Worm (Caenorhabditis elegans) whole organism, midembryonic: Measurements from ENCODE around the gene nekl-4.
A peak's percentile ranks its signal among the peaks of the same experiment; 100 is the strongest.

Experiments used
- T22C8.4 ChIP-seq: fragments of 200-800 bp; sonication (Bioruptor generic); IDR thresholded peaks from 2 replicates; pipeline ENCODE4 v1.3.6; 2022; ENCODE audit warnings: missing genetic modification characterization, missing compliant biosample characterization
- cog-1 ChIP-seq: sonication (generic microtip); optimal IDR thresholded peaks from 2 replicates; lab custom pipeline; 2016; ENCODE audit warnings: missing genetic modification characterization, missing compliant biosample characterization
- flt-1 ChIP-seq: fragments of 200-800 bp; sonication (Bioruptor generic); IDR thresholded peaks from 2 replicates; pipeline ENCODE4 v1.3.6; 2022; ENCODE audit warnings: missing genetic modification characterization, missing compliant biosample characterization
- klf-2 ChIP-seq: fragments of 200-800 bp; sonication (Bioruptor generic); conservative IDR thresholded peaks from 2 replicates; pipeline ENCODE4 v1.3.6; 2022; ENCODE audit warnings: missing genetic modification reagents, missing genetic modification characterization, missing compliant biosample characterization
- med-1 ChIP-seq: sonication (generic microtip); optimal IDR thresholded peaks from 2 replicates; lab custom pipeline; 2017; ENCODE audit warnings: missing genetic modification characterization, mild to moderate bottlenecking, missing compliant biosample characterization, antibody characterized with exemption, missing genetic modification reagents; ENCODE audit not compliant: insufficient read depth
- ref-1 ChIP-seq: fragments of 200-800 bp; sonication (Bioruptor generic); conservative IDR thresholded peaks from 2 replicates; pipeline ENCODE4 v1.3.6; 2022; ENCODE audit warnings: missing genetic modification reagents, missing genetic modification characterization, missing compliant biosample characterization
- tab-1 ChIP-seq: fragments of 200-800 bp; sonication (Bioruptor generic); IDR thresholded peaks from 2 replicates; pipeline ENCODE4 v1.3.6; 2022; ENCODE audit warnings: missing genetic modification characterization, missing compliant biosample characterization
- ztf-23 ChIP-seq: fragments of 200-800 bp; sonication (Bioruptor generic); IDR thresholded peaks from 2 replicates; pipeline ENCODE4 v1.3.6; 2022; ENCODE audit warnings: missing genetic modification reagents, missing genetic modification characterization, missing compliant biosample characterization
- ztf-29 ChIP-seq: fragments of 200-800 bp; sonication (Bioruptor generic); IDR thresholded peaks from 2 replicates; pipeline ENCODE4 v1.3.6; 2022; ENCODE audit warnings: missing genetic modification reagents, missing genetic modification characterization, missing compliant biosample characterization

nekl-4 gene

DNA sequence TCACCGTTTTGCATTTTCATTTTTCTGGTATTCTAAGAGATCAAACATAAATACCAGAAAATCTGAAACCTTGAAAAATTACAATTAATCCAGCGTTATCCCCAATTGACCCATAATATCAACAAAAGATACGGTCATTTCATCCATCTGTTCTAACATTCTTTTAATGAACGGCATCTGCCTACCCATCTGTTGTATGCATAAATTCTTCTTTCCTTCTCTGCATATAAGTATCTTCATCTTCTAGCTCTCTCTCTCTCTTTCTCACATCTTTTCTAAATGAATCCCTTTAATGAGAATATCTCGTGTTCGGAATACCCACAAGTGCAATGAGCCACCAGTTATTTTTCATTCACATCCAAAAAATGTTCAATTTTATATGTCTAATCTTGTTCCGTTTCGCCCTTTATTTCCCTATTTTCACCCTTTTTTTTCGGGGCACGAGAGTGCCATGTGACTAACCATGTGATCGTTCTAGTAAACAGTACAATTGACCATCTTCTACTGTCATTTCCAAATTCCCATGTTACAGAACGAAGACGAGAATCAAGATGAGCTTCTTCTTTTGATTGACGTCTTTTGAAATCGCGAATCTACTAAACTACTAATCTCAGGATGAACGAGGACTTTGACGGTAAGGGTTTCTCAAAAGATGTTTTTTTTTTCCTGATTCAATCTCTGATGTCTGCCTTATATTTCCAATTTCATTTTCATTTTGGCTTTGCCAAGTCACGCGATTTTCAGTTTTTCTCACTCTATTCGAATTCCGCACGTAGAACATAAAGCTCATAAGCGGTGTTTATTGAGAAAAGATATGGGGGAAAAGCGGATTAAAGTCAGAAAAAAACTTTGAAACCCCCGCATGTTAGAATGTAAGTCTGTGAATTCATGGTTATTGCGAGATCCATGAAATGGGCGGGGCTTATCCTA, 15.7 kb downstream of the nekl-4 start, which contains the start of gene R02F2.1:
TSS of gene R02F2.1 (plus strand) at position 528 of the 930 bp plus-strand sequence.
- TF ChIP-seq cog-1 (tag; lab: Kevin White, UChicago) (no peak), flt-1 (no peak), med-1 (GFP tag; lab: Kevin White, UChicago) (no peak), ztf-29 (GFP tag; lab: Robert Waterston, UW) (no peak), tab-1 (GFP tag; lab: Robert Waterston, UW) (no peak), ref-1 (GFP tag; lab: Robert Waterston, UW) (no peak), klf-2 (GFP tag; lab: Robert Waterston, UW) (no peak), ztf-23 (GFP tag; lab: Robert Waterston, UW) (no peak), T22C8.4 (GFP tag; lab: Robert Waterston, UW) (no peak)

- TF ChIP-seq T22C8.4 (GFP tag; lab: Robert Waterston, UW) (no peak), klf-2 (GFP tag; lab: Robert Waterston, UW) (no peak), cog-1 (tag; lab: Kevin White, UChicago) (no peak), tab-1 (GFP tag; lab: Robert Waterston, UW) (no peak), med-1 (GFP tag; lab: Kevin White, UChicago) (no peak), ztf-29 (GFP tag; lab: Robert Waterston, UW) (no peak), flt-1 (no peak), ref-1 (GFP tag; lab: Robert Waterston, UW) (no peak), ztf-23 (GFP tag; lab: Robert Waterston, UW) (no peak)
These were observed 16.6 kb downstream of the nekl-4 start for ce11 chrIII:5500732-5501131.

- TF ChIP-seq T22C8.4 (GFP tag; lab: Robert Waterston, UW): no peak; the same call in 1 of the 2 replicates
- no peak for TF ChIP-seq ztf-23 (GFP tag; lab: Robert Waterston, UW)
- no peak for TF ChIP-seq ref-1 (GFP tag; lab: Robert Waterston, UW)
- no peak for TF ChIP-seq klf-2 (GFP tag; lab: Robert Waterston, UW)
- no peak for TF ChIP-seq med-1 (GFP tag; lab: Kevin White, UChicago)
These were observed 17.4 kb downstream of the nekl-4 start for ce11 chrIII:5499942-5500341.

DNA sequence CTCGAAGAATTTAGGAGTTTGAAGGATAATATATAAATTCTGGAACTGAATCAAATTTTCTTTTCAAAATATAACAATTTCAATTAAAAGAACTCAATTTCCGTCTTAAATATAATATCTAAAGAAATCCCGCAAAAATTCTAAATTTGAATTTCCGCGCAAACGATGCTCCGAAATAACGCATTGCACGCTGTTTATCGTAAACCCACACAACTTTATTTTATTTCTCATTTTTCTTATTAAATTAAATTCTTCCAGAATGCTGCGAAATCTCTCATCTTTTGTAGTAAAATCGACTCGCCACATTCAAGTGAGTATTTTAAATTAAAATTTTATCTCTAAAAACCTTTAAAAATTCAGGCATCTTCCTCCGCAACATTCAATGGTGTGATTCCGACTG, 18.4 kb downstream of the nekl-4 start, which contains the start of gene R02F2.9:
TSS of gene R02F2.9 (plus strand) at position 218 of the 400 bp plus-strand sequence.
- TF ChIP-seq med-1 (GFP tag; lab: Kevin White, UChicago) (no peak), ref-1 (GFP tag; lab: Robert Waterston, UW) (no peak), T22C8.4 (GFP tag; lab: Robert Waterston, UW) (no peak), klf-2 (GFP tag; lab: Robert Waterston, UW) (no peak), ztf-23 (GFP tag; lab: Robert Waterston, UW) (no peak), tab-1 (GFP tag; lab: Robert Waterston, UW) (no peak), flt-1 (0 out of 2 replicates have a peak, but pooled peaks have one; percentile 36), ztf-29 (GFP tag; lab: Robert Waterston, UW) (no peak)

ce11 chrIII:5495168-5495567, 22.2 kb downstream of the nekl-4 start, which contains the start of gene R02F2.8:
TSS of gene R02F2.8 (minus strand) at chrIII:5495268.
- TF ChIP-seq ztf-29 (GFP tag; lab: Robert Waterston, UW) (no peak), T22C8.4 (GFP tag; lab: Robert Waterston, UW) (no peak), ref-1 (GFP tag; lab: Robert Waterston, UW) (no peak), tab-1 (GFP tag; lab: Robert Waterston, UW) (no peak), med-1 (GFP tag; lab: Kevin White, UChicago) (no peak), cog-1 (tag; lab: Kevin White, UChicago) (no peak), ztf-23 (GFP tag; lab: Robert Waterston, UW) (no peak), klf-2 (GFP tag; lab: Robert Waterston, UW) (no peak), flt-1 (no peak)

ce11 chrIII:5487087-5487603, 30.2 kb downstream of the nekl-4 start, which contains the start of gene osg-1:
TSS of gene osg-1 (plus strand) at chrIII:5487553.
- TF ChIP-seq ztf-23 (GFP tag; lab: Robert Waterston, UW): no peak
- no peak for TF ChIP-seq flt-1
- TF ChIP-seq ztf-29 (GFP tag; lab: Robert Waterston, UW): no peak
- no peak for TF ChIP-seq cog-1 (tag; lab: Kevin White, UChicago)
- no peak for TF ChIP-seq T22C8.4 (GFP tag; lab: Robert Waterston, UW)
- no peak for TF ChIP-seq med-1 (GFP tag; lab: Kevin White, UChicago)
- no peak for TF ChIP-seq tab-1 (GFP tag; lab: Robert Waterston, UW)
- no peak for TF ChIP-seq ref-1 (GFP tag; lab: Robert Waterston, UW)
- TF ChIP-seq klf-2 (GFP tag; lab: Robert Waterston, UW): no peak

DNA sequence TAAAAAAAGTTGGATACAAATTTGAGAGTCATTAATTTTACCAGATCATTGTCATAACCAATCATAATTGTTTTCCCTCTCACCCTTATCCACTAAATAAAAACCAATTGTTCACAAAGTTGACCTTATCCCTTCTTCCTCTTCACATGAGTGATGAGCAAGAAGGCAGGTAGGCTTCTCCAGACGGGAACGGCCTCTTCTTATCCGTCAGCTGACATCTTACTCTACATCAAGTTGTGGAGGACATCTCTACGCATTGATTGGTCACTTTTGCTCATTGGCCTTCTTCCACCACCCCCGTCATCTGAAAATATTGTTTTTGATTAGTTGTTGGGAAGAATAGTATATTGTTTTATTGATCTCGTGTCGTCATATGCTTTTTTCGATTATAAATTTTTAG, 31.0 kb downstream of the nekl-4 start:
- no peak for TF ChIP-seq ztf-29 (GFP tag; lab: Robert Waterston, UW)
- TF ChIP-seq ref-1 (GFP tag; lab: Robert Waterston, UW): no peak
- no peak for TF ChIP-seq tab-1 (GFP tag; lab: Robert Waterston, UW)
- TF ChIP-seq ztf-23 (GFP tag; lab: Robert Waterston, UW): no peak
- TF ChIP-seq flt-1: no peak
- TF ChIP-seq T22C8.4 (GFP tag; lab: Robert Waterston, UW): no peak
- no peak for TF ChIP-seq cog-1 (tag; lab: Kevin White, UChicago)
- no peak for TF ChIP-seq klf-2 (GFP tag; lab: Robert Waterston, UW)
- TF ChIP-seq med-1 (GFP tag; lab: Kevin White, UChicago): no peak

ce11 chrIII:5483738-5484315, 33.5 kb downstream of the nekl-4 start, which contains the start of the genes R02F2.7 and R02F2.4:
TSS of gene R02F2.7 (minus strand) at chrIII:5483773.
TSS of gene R02F2.4 (plus strand) at chrIII:5484289.
- TF ChIP-seq klf-2 (GFP tag; lab: Robert Waterston, UW): no peak
- TF ChIP-seq T22C8.4 (GFP tag; lab: Robert Waterston, UW): no peak
- TF ChIP-seq ztf-29 (GFP tag; lab: Robert Waterston, UW): no peak
- TF ChIP-seq ztf-23 (GFP tag; lab: Robert Waterston, UW): no peak
- no peak for TF ChIP-seq med-1 (GFP tag; lab: Kevin White, UChicago)
